Worm (Caenorhabditis elegans) whole organism, late embryonic: Measurements from ENCODE around the gene mrp-4.

Experiments
- C08G9.2 ChIP-seq: sonication (generic microtip); optimal IDR thresholded peaks from 2 replicates; lab custom pipeline; 2016; ENCODE audit warnings: mild to moderate bottlenecking, missing genetic modification characterization, moderate library complexity, missing compliant biosample characterization
- ahr-1 ChIP-seq: sonication (generic microtip); optimal IDR thresholded peaks from 2 replicates; lab custom pipeline; 2016; ENCODE audit warnings: missing genetic modification characterization, missing compliant biosample characterization
- ceh-24 ChIP-seq: sonication (generic microtip); optimal IDR thresholded peaks from 2 replicates; lab custom pipeline; 2016; ENCODE audit warnings: mild to moderate bottlenecking, missing genetic modification characterization, missing compliant biosample characterization
- ceh-6 ChIP-seq: fragments of 200-800 bp; sonication (Bioruptor generic); optimal IDR thresholded peaks from 2 replicates; lab custom pipeline; 2018; ENCODE audit warnings: mild to moderate bottlenecking, missing genetic modification characterization, missing compliant biosample characterization
- fkh-10 ChIP-seq: fragments of 150-350 bp; optimal IDR thresholded peaks from 2 replicates; lab custom pipeline; 2014; ENCODE audit warnings: missing biosample characterization, missing genetic modification reagents, missing genetic modification characterization
- lim-6 ChIP-seq: sonication (generic microtip); optimal IDR thresholded peaks from 2 replicates; lab custom pipeline; 2016; ENCODE audit warnings: missing genetic modification characterization, missing compliant biosample characterization
- npax-4 ChIP-seq: sonication (generic microtip); optimal IDR thresholded peaks from 2 replicates; lab custom pipeline; 2016; ENCODE audit warnings: missing genetic modification characterization, missing compliant biosample characterization
- pat-9 ChIP-seq: fragments of 200-800 bp; sonication (Bioruptor generic); optimal IDR thresholded peaks from 2 replicates; lab custom pipeline; 2018; ENCODE audit warnings: mild to moderate bottlenecking, missing genetic modification characterization, moderate library complexity, missing compliant biosample characterization
- sox-4 ChIP-seq: sonication (generic microtip); optimal IDR thresholded peaks from 2 replicates; lab custom pipeline; 2017; ENCODE audit warnings: mild to moderate bottlenecking, missing genetic modification characterization, inconsistent platforms, missing compliant biosample characterization
- tbx-2 ChIP-seq: sonication (generic microtip); optimal IDR thresholded peaks from 2 replicates; lab custom pipeline; 2016; ENCODE audit warnings: missing genetic modification characterization, missing compliant biosample characterization
- tbx-7 ChIP-seq: sonication (generic microtip); optimal IDR thresholded peaks from 2 replicates; lab custom pipeline; 2016; ENCODE audit warnings: missing genotype, missing genetic modification characterization, missing compliant biosample characterization
- unc-86 ChIP-seq: sonication (generic microtip); optimal IDR thresholded peaks from 2 replicates; lab custom pipeline; 2016; ENCODE audit warnings: missing genetic modification characterization, missing compliant biosample characterization

DNA sequence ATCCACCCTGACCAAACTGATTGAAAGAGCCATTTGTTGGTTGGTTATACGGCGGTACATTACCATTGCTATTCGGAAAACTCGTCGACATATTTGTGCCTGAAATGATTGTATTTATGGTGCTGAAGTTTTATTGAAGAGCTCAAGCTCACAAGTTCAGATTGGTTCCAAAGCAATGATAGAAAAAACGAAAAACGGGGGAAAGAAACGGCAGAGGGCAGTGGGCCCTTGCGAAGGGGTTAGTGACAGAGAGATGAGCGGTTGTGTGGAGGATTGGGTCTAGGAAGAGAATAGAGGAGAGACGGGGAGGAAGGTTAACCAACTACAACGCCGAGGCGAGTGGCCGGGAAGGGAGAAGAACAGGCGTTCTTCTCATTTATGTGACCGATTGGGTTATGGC is 47.3 kb downstream of the mrp-4 start, which contains the start of gene nra-3:
- TF ChIP-seq tbx-2 (peak; percentile 44), C08G9.2 (tag; lab: Kevin White, UChicago) (no peak), unc-86 (tag; lab: Kevin White, UChicago) (no peak), sox-4 (tag; lab: Kevin White, UChicago) (no peak), ahr-1 (tag; lab: Kevin White, UChicago) (no peak), fkh-10 (no peak), tbx-7 (tag; lab: Kevin White, UChicago) (no peak), npax-4 (tag; lab: Kevin White, UChicago) (no peak), ceh-24 (tag; lab: Kevin White, UChicago) (no peak), ceh-6 (no peak), pat-9 (tag; lab: Kevin White, UChicago) (no peak), lim-6 (tag; lab: Kevin White, UChicago) (no peak)
